Fruit fly (Drosophila melanogaster) Kc167 (cell line): ENCODE data around the gene Mtl.

Source experiments
- Myc ChIP-seq: fragments of >200 bp; optimal IDR thresholded peaks from 2 replicates; lab custom pipeline; 2017; ENCODE audit warnings: missing external identifiers
- psq ChIP-seq: fragments of >200 bp; optimal IDR thresholded peaks from 2 replicates; lab custom pipeline; 2017; ENCODE audit warnings: missing external identifiers
- ttk ChIP-seq: sonication (Bioruptor generic); optimal IDR thresholded peaks from 2 replicates; lab custom pipeline; 2017; ENCODE audit warnings: missing external identifiers

DNA sequence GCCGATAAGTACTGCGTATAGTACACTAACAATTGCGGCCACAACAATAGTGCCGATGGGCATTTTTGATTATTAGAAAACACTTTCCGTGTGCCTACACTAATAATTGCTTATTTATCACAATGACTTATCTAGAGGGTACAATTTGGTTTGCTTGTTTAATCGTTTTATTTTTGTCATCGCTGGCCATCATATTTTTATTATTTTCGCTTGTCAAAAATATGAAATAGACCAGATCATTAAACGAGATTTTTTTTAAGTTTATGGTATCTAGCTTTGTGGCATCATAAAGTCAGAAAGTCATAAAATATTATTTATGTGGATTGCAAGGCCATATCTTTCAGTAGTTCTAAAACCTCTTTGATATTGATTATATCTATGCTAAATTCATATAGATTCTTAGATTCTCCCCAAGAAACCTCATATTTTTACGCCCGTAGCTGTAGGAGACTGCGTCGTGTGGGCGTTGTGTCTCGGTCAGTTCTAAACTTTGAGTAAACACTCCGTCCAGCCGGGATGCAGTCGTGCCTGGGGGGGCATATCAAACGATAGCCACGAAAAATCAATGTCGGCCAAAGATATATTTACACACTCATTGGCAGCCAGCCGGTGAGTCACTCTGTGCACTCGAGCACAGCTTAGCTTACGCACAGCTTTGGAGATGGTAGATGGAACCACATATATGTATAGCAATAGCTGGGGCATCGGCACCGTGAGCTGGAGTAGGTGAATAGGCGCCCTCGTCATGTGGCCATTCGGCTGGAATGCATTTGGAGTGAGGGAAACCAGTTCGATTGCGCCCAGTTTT is 31.4 kb upstream of the Mtl start:
- TF ChIP-seq psq (lab: Kevin White, UChicago) (no peak), Myc (lab: Kevin White, UChicago) (no peak), ttk (lab: Kevin White, UChicago) (no peak)
